Fruit fly (Drosophila melanogaster): Measurements from ENCODE around the gene ICA69.
A peak's percentile ranks its signal among the peaks of the same experiment; 100 is the strongest.

ICA69 gene

DNA sequence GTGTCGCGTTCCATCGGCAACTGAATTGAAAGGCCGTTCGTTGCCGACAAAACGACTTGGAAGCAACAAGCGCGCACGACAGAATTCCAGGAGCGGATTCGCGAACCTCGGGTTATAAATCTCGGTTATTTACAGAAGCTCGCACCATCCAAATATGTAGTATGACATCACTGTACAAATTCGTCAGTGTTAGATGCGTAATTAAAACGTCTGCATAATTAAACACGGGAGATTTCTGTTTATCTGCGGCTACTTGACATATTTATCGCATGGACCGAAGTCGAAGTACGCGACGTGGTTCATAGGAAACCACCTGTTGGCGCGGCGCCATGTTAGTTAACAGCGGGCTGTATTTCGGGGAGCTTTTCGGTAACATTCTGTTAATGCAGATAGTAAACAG lies 40.7 kb downstream of the ICA69 start, which contains the start of gene Ac78C (continued):
- TF ChIP-seq CoRest (tag; optimal IDR thresholded peaks at IDR 0.05) (peak; percentile 78), row (GFP tag; IDR thresholded peaks at IDR 0.05) (peak; percentile 86), Dbx (GFP tag; IDR thresholded peaks at IDR 0.05) (peak; percentile 92), CG6791 (GFP tag; IDR thresholded peaks at IDR 0.05; ENCODE audit: partially characterized antibody) (no peak; the same call in 2 of the 3 replicates), CG2889 (GFP tag; IDR thresholded peaks at IDR 0.05) (peak; percentile 72), nom (GFP tag; optimal IDR thresholded peaks at IDR 0.05) (no peak), Meics (GFP tag; optimal IDR thresholded peaks at IDR 0.05) (peak; percentile 89), pho (GFP tag; optimal IDR thresholded peaks at IDR 0.05) (peak; percentile 82), sim (GFP tag; IDR thresholded peaks at IDR 0.05) (no peak), Ravus (GFP tag; IDR thresholded peaks at IDR 0.05) (peak; percentile 50), Antp (GFP tag; optimal IDR thresholded peaks at IDR 0.05) (peak; percentile 95), scrt (GFP tag; optimal IDR thresholded peaks at IDR 0.05) (peak; percentile 100), CG18619 (GFP tag; optimal IDR thresholded peaks at IDR 0.05) (peak; percentile 77), ham (GFP tag; IDR thresholded peaks at IDR 0.05) (peak; percentile 42; the same call in 1 of the 2 replicates), CG8944 (GFP tag; optimal IDR thresholded peaks at IDR 0.05) (peak; percentile 88), pnt (GFP tag; optimal IDR thresholded peaks at IDR 0.05) (peak; percentile 86), CG1024 (GFP tag; IDR thresholded peaks at IDR 0.05) (peak; percentile 49; the same call in 1 of the 2 replicates), CG9215 (GFP tag; IDR thresholded peaks at IDR 0.05) (peak; percentile 83), Scr (GFP tag; IDR thresholded peaks at IDR 0.05; ENCODE audit: partially characterized antibody) (peak; percentile 45), fd64A (GFP tag; optimal IDR thresholded peaks at IDR 0.05) (peak; percentile 74), PHDP (tag; optimal IDR thresholded peaks at IDR 0.05) (peak; percentile 86), CG11456 (GFP tag; IDR thresholded peaks at IDR 0.05) (peak; percentile 92), ac (GFP tag; optimal IDR thresholded peaks at IDR 0.05) (no peak), CG5245 (GFP tag; optimal IDR thresholded peaks at IDR 0.05) (peak; percentile 73), CG1233 (GFP tag; optimal IDR thresholded peaks at IDR 0.05) (peak; percentile 86), E2f2 (GFP tag; IDR thresholded peaks at IDR 0.05) (peak; percentile 16), Nf-YA (GFP tag; IDR thresholded peaks at IDR 0.05) (peak; percentile 85), Asciz (GFP tag; optimal IDR thresholded peaks at IDR 0.05) (peak; percentile 68), CG10654 (GFP tag; optimal IDR thresholded peaks at IDR 0.05) (peak; percentile 75), CG32532 (GFP tag; IDR thresholded peaks at IDR 0.05) (peak; percentile 91), org-1 (GFP tag; optimal IDR thresholded peaks at IDR 0.05) (peak; percentile 80), MBD-R2 (GFP tag; IDR thresholded peaks at IDR 0.05) (no peak; the same call in none of the 2 replicates), Xrp1 (GFP tag; IDR thresholded peaks at IDR 0.05) (peak; percentile 83), Nf-YB (GFP tag; optimal IDR thresholded peaks at IDR 0.05) (no peak), dpn (GFP tag; optimal IDR thresholded peaks at IDR 0.05) (peak; percentile 88 to 92), Lim3 (GFP tag; IDR thresholded peaks at IDR 0.05) (peak; percentile 26; the same call in 1 of the 2 replicates), CG6689 (GFP tag; IDR thresholded peaks at IDR 0.05) (peak; percentile 78), CG15269 (tag; optimal IDR thresholded peaks at IDR 0.05) (peak; percentile 91), Hsf (GFP tag; optimal IDR thresholded peaks at IDR 0.05) (peak; percentile 77), wor (GFP tag; IDR thresholded peaks at IDR 0.05) (peak; percentile 49; the same call in 1 of the 2 replicates), ranshi (GFP tag; IDR thresholded peaks at IDR 0.05) (peak; percentile 89), CG34376 (GFP tag; optimal IDR thresholded peaks at IDR 0.05) (peak; percentile 96), ara (GFP tag; IDR thresholded peaks at IDR 0.05) (peak; percentile 79), Rx (GFP tag; IDR thresholded peaks at IDR 0.05) (peak; percentile 68), CG13123 (GFP tag; optimal IDR thresholded peaks at IDR 0.05) (peak; percentile 47), ken (GFP tag; IDR thresholded peaks at IDR 0.05) (peak; percentile 83), CG15601 (tag; optimal IDR thresholded peaks at IDR 0.05) (peak; percentile 99), chinmo (GFP tag; IDR thresholded peaks at IDR 0.05; ENCODE audit: partially characterized antibody) (peak; percentile 83; the same call in 3 of the 4 replicates), NC2β (GFP tag; optimal IDR thresholded peaks at IDR 0.05) (peak; percentile 70), CG7372 (GFP tag; IDR thresholded peaks at IDR 0.05) (peak; percentile 83), ftz-f1 (GFP tag; optimal IDR thresholded peaks at IDR 0.05) (peak; percentile 36)

Measured in whole organism, embryonic.